Worm (Caenorhabditis elegans) whole organism, late embryonic: ENCODE data around the gene F28H7.2.

Source experiments
- C08G9.2 ChIP-seq: sonication (generic microtip); optimal IDR thresholded peaks from 2 replicates; lab custom pipeline; 2016; ENCODE audit warnings: mild to moderate bottlenecking, missing genetic modification characterization, moderate library complexity, missing compliant biosample characterization
- F13H6.1 ChIP-seq: sonication (generic microtip); optimal IDR thresholded peaks from 2 replicates; lab custom pipeline; 2016; ENCODE audit warnings: missing genetic modification characterization, missing compliant biosample characterization
- T23F11.4 ChIP-seq: fragments of 200-800 bp; sonication (Bioruptor generic); optimal IDR thresholded peaks from 2 replicates; lab custom pipeline; 2018; ENCODE audit warnings: mild to moderate bottlenecking, missing genetic modification characterization, missing compliant biosample characterization
- ahr-1 ChIP-seq: sonication (generic microtip); optimal IDR thresholded peaks from 2 replicates; lab custom pipeline; 2016; ENCODE audit warnings: missing genetic modification characterization, missing compliant biosample characterization
- ceh-18 ChIP-seq: sonication (generic microtip); optimal IDR thresholded peaks from 2 replicates; lab custom pipeline; 2016; ENCODE audit warnings: missing genetic modification characterization, missing compliant biosample characterization
- ceh-19 ChIP-seq: fragments of 200-800 bp; sonication (Bioruptor generic); optimal IDR thresholded peaks from 2 replicates; lab custom pipeline; 2018; ENCODE audit warnings: mild to moderate bottlenecking, missing genetic modification characterization, missing compliant biosample characterization
- ceh-22 ChIP-seq: sonication (generic microtip); optimal IDR thresholded peaks from 2 replicates; lab custom pipeline; 2017; ENCODE audit warnings: missing biosample characterization, missing genetic modification characterization
- ceh-31 ChIP-seq: sonication (generic microtip); optimal IDR thresholded peaks from 2 replicates; lab custom pipeline; 2016; ENCODE audit warnings: missing genetic modification characterization, missing compliant biosample characterization
- ceh-6 ChIP-seq: fragments of 200-800 bp; sonication (Bioruptor generic); optimal IDR thresholded peaks from 2 replicates; lab custom pipeline; 2018; ENCODE audit warnings: mild to moderate bottlenecking, missing genetic modification characterization, missing compliant biosample characterization
- dve-1 ChIP-seq: sonication (generic microtip); optimal IDR thresholded peaks from 2 replicates; lab custom pipeline; 2017; ENCODE audit warnings: antibody characterized with exemption, mild to moderate bottlenecking, missing genetic modification characterization, missing compliant biosample characterization
- elt-2 ChIP-seq: sonication (generic microtip); optimal IDR thresholded peaks from 2 replicates; lab custom pipeline; 2016; ENCODE audit warnings: missing genetic modification reagents, missing genetic modification characterization, missing compliant biosample characterization
- elt-4 ChIP-seq: sonication (generic microtip); optimal IDR thresholded peaks from 2 replicates; lab custom pipeline; 2016; ENCODE audit warnings: missing genetic modification characterization, missing compliant biosample characterization
- fkh-6 ChIP-seq: sonication (generic microtip); optimal IDR thresholded peaks from 2 replicates; lab custom pipeline; 2016; ENCODE audit warnings: missing genetic modification characterization, missing compliant biosample characterization
- hlh-13 ChIP-seq: fragments of 200-800 bp; sonication (Bioruptor generic); optimal IDR thresholded peaks from 2 replicates; lab custom pipeline; 2018; ENCODE audit warnings: mild to moderate bottlenecking, missing genetic modification characterization, missing compliant biosample characterization
- hlh-30 ChIP-seq: sonication (generic microtip); optimal IDR thresholded peaks from 2 replicates; lab custom pipeline; 2017; ENCODE audit warnings: antibody characterized with exemption, missing genetic modification characterization, missing compliant biosample characterization; ENCODE audit not compliant: insufficient read depth
- hlh-6 ChIP-seq: sonication (generic microtip); optimal IDR thresholded peaks from 2 replicates; lab custom pipeline; 2016; ENCODE audit warnings: missing genotype, missing genetic modification characterization, missing compliant biosample characterization
- hlh-8 ChIP-seq: sonication (generic microtip); optimal IDR thresholded peaks from 2 replicates; lab custom pipeline; 2016; ENCODE audit warnings: missing genotype, missing genetic modification characterization, missing compliant biosample characterization
- lin-11 ChIP-seq: fragments of 200-800 bp; sonication (Bioruptor generic); optimal IDR thresholded peaks from 2 replicates; lab custom pipeline; 2018; ENCODE audit warnings: mild to moderate bottlenecking, missing genetic modification characterization, missing compliant biosample characterization
- nfya-1 ChIP-seq: sonication (generic microtip); optimal IDR thresholded peaks from 2 replicates; lab custom pipeline; 2017; ENCODE audit warnings: missing genetic modification characterization, mild to moderate bottlenecking, missing compliant biosample characterization, antibody characterized with exemption, moderate library complexity
- nhr-11 ChIP-seq: fragments of 150-350 bp; optimal IDR thresholded peaks from 2 replicates; lab custom pipeline; 2014; ENCODE audit warnings: missing biosample characterization, missing genetic modification characterization
- nhr-232 ChIP-seq: sonication (generic microtip); optimal IDR thresholded peaks from 2 replicates; lab custom pipeline; 2016; ENCODE audit warnings: missing genetic modification characterization, missing compliant biosample characterization
- odd-2 ChIP-seq: sonication (generic microtip); optimal IDR thresholded peaks from 2 replicates; lab custom pipeline; 2017; ENCODE audit warnings: antibody characterized with exemption, mild to moderate bottlenecking, missing genetic modification characterization, missing compliant biosample characterization
- pag-3 ChIP-seq: sonication (generic microtip); optimal IDR thresholded peaks from 2 replicates; lab custom pipeline; 2016; ENCODE audit warnings: missing compliant biosample characterization, missing genetic modification characterization, borderline replicate concordance
- pat-9 ChIP-seq: fragments of 200-800 bp; sonication (Bioruptor generic); optimal IDR thresholded peaks from 2 replicates; lab custom pipeline; 2018; ENCODE audit warnings: mild to moderate bottlenecking, missing genetic modification characterization, moderate library complexity, missing compliant biosample characterization
- pha-2 ChIP-seq: sonication (generic microtip); optimal IDR thresholded peaks from 2 replicates; lab custom pipeline; 2017; ENCODE audit warnings: mild to moderate bottlenecking, missing genetic modification characterization, missing compliant biosample characterization
- rnt-1 ChIP-seq: sonication (generic microtip); optimal IDR thresholded peaks from 2 replicates; lab custom pipeline; 2016; ENCODE audit warnings: missing genetic modification characterization, missing compliant biosample characterization
- sdc-2 ChIP-seq: sonication (generic microtip); optimal IDR thresholded peaks from 2 replicates; lab custom pipeline; 2016; ENCODE audit warnings: missing genotype, missing genetic modification characterization, missing compliant biosample characterization
- ttx-3 ChIP-seq: sonication (generic microtip); optimal IDR thresholded peaks from 2 replicates; lab custom pipeline; 2016; ENCODE audit warnings: missing genetic modification reagents, missing genetic modification characterization, missing compliant biosample characterization
- unc-42 ChIP-seq: sonication (generic microtip); optimal IDR thresholded peaks from 2 replicates; lab custom pipeline; 2016; ENCODE audit warnings: missing genotype, missing genetic modification characterization, missing compliant biosample characterization
- unc-55 ChIP-seq: sonication (generic microtip); optimal IDR thresholded peaks from 2 replicates; lab custom pipeline; 2017; ENCODE audit warnings: missing biosample characterization, missing genetic modification reagents, missing genetic modification characterization
- unc-86 ChIP-seq: sonication (generic microtip); optimal IDR thresholded peaks from 2 replicates; lab custom pipeline; 2016; ENCODE audit warnings: missing genetic modification characterization, missing compliant biosample characterization
- zip-5 ChIP-seq: sonication (generic microtip); optimal IDR thresholded peaks from 2 replicates; lab custom pipeline; 2016; ENCODE audit warnings: missing genetic modification characterization, missing compliant biosample characterization
- ztf-16 ChIP-seq: sonication (generic microtip); optimal IDR thresholded peaks from 2 replicates; lab custom pipeline; 2017; ENCODE audit warnings: missing genetic modification characterization, missing compliant biosample characterization

Gene F28H7.2

DNA sequence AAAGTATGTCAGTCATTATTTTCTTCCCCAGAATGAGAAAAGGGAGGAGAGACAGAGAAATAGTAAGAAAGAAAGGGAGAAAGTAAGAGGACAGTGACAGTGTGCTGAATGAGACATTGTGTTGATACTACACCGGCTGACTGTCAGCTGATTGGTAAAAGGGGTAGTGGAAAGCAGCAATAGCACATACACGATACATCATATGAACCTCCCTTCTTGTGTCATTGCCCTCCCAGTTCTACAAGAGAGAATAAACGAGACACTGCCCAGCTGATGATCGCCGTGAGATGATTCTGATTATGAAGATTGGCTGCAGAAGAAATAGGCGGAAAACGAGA lies 27.9 kb upstream of the F28H7.2 start:
- TF ChIP-seq ceh-19 (GFP tag; lab: Kevin White, UChicago): no peak
- peak; percentile 21 for TF ChIP-seq unc-55
- TF ChIP-seq nhr-11 (tag; lab: Kevin White, UChicago): no peak
- no peak for TF ChIP-seq elt-4 (tag; lab: Kevin White, UChicago)
- TF ChIP-seq lin-11 (tag; lab: Kevin White, UChicago): no peak
- TF ChIP-seq nfya-1: peak; percentile 26
- no peak for TF ChIP-seq unc-86 (tag; lab: Kevin White, UChicago)
- TF ChIP-seq dve-1 (tag; lab: Kevin White, UChicago): peak; percentile 23
- no peak for TF ChIP-seq pat-9 (tag; lab: Kevin White, UChicago)
- no peak for TF ChIP-seq zip-5 (tag; lab: Kevin White, UChicago)
- TF ChIP-seq pag-3 (tag; lab: Kevin White, UChicago): no peak
- peak; percentile 94 for TF ChIP-seq hlh-30 (tag; lab: Kevin White, UChicago)

DNA sequence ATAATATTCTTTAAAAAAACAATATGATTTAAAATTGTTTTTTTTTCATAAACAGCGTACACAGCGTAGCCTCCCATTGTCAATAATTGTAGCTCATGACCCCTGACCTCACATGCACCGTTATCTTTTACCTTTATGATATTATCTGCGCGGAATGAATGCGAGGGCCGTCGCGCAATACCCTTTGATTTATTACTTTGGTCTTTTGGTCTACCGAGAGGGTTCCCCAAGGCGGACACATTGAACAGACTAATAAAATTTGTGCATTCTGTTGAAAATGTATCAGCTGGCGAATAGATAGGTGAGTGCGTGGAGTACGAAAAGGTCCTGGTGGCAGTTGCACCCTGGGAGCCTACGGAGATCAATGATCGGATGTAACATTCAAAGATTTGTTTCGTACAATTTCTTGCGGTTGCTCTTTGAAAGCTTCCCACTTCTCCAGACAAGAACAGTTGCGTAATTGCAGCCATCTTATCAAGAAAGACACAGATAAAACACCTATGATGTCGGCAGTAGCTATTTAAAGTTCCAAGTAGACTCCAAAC lies 27.3 kb upstream of the F28H7.2 start:
- TF ChIP-seq C08G9.2: no peak
- no peak for TF ChIP-seq T23F11.4 (GFP tag; lab: Kevin White, UChicago)
- peak; percentile 78 for TF ChIP-seq unc-55
- no peak for TF ChIP-seq ceh-6 (GFP tag; lab: Kevin White, UChicago)
- peak; percentile 54 for TF ChIP-seq rnt-1 (tag; lab: Kevin White, UChicago)
- no peak for TF ChIP-seq nhr-232 (tag; lab: Kevin White, UChicago)
- TF ChIP-seq pha-2: no peak
- no peak for TF ChIP-seq hlh-6 (tag; lab: Kevin White, UChicago)
- no peak for TF ChIP-seq ceh-18 (tag; lab: Kevin White, UChicago)
- peak; percentile 54 for TF ChIP-seq elt-2
- no peak for TF ChIP-seq nhr-11 (tag; lab: Kevin White, UChicago)

DNA sequence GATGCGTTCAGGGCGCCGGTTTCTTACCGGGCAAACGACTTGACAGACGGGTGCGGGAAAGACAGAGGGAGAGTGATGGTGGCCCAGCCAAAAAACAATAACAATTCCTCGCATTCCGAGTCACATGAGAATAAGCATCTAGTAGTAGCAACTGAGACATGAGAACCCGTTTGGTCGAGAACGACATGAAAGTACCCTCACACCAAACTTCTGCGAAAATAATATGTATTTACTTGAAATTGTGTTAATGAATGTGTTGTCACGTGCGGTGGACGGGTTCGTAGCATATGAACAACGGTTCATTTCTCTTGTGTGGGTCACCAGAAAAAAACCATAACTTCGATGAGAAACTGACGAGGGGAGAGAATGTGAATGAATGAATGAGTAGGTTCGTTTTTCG lies 26.8 kb upstream of the F28H7.2 start:
- TF ChIP-seq F13H6.1 (no peak), ttx-3 (tag; lab: Kevin White, UChicago) (no peak), fkh-6 (tag; lab: Kevin White, UChicago) (no peak), hlh-8 (no peak), hlh-13 (GFP tag; lab: Kevin White, UChicago) (no peak), sdc-2 (tag; lab: Kevin White, UChicago) (no peak), unc-55 (no peak), T23F11.4 (GFP tag; lab: Kevin White, UChicago) (no peak), lin-11 (tag; lab: Kevin White, UChicago) (no peak), hlh-30 (tag; lab: Kevin White, UChicago) (no peak), ceh-31 (tag; lab: Kevin White, UChicago) (no peak), hlh-6 (tag; lab: Kevin White, UChicago) (no peak)
- TF ChIP-seq, all 69 proteins: peak for 0

DNA sequence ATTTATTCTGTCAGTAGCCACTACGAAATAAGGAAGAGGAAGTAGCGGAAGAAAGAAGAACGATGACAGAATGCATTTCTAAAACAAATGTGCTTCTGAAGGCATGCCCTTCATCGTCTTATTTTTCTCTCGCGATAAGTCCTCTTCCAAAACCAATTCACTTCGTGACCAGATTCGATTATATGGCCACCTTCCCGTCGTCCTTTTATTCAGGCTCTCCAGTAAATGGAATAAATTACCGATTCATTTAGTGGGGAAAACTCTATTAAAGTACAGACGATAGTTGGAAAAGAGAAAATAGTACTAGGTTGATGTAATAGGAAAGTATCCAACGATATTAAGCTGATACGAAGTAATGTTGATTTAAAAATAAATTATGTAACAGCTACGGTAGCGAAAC lies 26.4 kb upstream of the F28H7.2 start:
- no peak for TF ChIP-seq ceh-22 (tag; lab: Kevin White, UChicago)
- peak; percentile 99 for TF ChIP-seq unc-42
- no peak for TF ChIP-seq ztf-16
- TF ChIP-seq ceh-31 (tag; lab: Kevin White, UChicago): peak; percentile 2

DNA sequence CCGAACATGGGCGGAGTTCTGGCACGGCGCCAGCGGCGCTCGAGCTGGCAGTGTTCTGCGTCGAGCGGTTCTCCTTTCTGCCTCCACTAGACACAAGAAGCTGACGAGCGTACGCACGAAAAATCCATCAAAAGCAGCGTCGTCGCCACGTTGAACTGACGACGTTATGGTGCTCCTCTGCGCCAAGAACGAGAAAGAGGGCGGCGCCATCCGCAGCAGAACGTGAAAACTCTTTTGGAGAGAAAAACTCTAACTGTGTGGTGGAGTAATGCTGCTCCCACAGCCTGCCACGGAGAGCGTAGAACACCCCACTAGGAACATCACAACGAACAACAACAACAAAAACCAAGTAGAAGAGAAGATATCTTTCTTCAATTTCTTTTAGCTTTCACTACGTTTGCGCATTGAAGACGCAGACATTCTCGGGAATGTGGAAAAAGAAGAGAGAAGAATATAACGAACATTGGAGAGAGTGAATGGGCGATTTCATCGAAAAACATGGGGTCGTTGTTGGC lies 25.7 kb upstream of the F28H7.2 start:
- no peak for TF ChIP-seq odd-2 (tag; lab: Kevin White, UChicago)
- no peak for TF ChIP-seq zip-5 (tag; lab: Kevin White, UChicago)
- no peak for TF ChIP-seq ceh-19 (GFP tag; lab: Kevin White, UChicago)
- TF ChIP-seq pha-2: no peak
- TF ChIP-seq fkh-6 (tag; lab: Kevin White, UChicago): no peak
- TF ChIP-seq nhr-232 (tag; lab: Kevin White, UChicago): no peak
- no peak for TF ChIP-seq ahr-1
- no peak for TF ChIP-seq F13H6.1
- TF ChIP-seq elt-4 (tag; lab: Kevin White, UChicago): no peak
- no peak for TF ChIP-seq rnt-1 (tag; lab: Kevin White, UChicago)
